Worm (Caenorhabditis elegans) whole organism, L4 larva: Measurements from ENCODE around the gene F02C9.1.

ENCODE experiments used
- F37D6.2 ChIP-seq: sonication (generic microtip); optimal IDR thresholded peaks from 2 replicates; lab custom pipeline; 2016; ENCODE audit warnings: mild to moderate bottlenecking, missing genetic modification characterization, missing compliant biosample characterization
- aha-1 ChIP-seq: fragments of 150-350 bp; peaks from one replicate; lab custom pipeline; 2014; ENCODE audit warnings: missing biosample characterization, missing genetic modification characterization
- ama-1 ChIP-seq: fragments of 150-350 bp; optimal IDR thresholded peaks from 2 replicates; lab custom pipeline; 2014; ENCODE audit warnings: inconsistent platforms, mixed read lengths
- daf-8 ChIP-seq: fragments of 200-800 bp; sonication (Bioruptor generic); IDR thresholded peaks from 2 replicates; pipeline ENCODE4 v1.3.6; 2022; ENCODE audit warnings: missing genetic modification characterization, missing compliant biosample characterization
- fkh-10 ChIP-seq: fragments of 150-350 bp; optimal IDR thresholded peaks from 2 replicates; lab custom pipeline; 2014; ENCODE audit warnings: missing biosample characterization, missing genetic modification reagents, missing genetic modification characterization
- jun-1 ChIP-seq: fragments of 150-350 bp; optimal IDR thresholded peaks from 2 replicates; lab custom pipeline; 2014; ENCODE audit warnings: missing biosample characterization, missing genetic modification reagents, missing genetic modification characterization
- lsy-2 ChIP-seq, 2 experiments: fragments of 150-350 bp in 1 of 2; sonication (generic microtip) in 1 of 2; optimal IDR thresholded peaks; 2 replicates each; lab custom pipeline; 2014 to 2017; ENCODE audit warnings: missing biosample characterization in 2 of 2, missing genetic modification characterization in 2 of 2
- nhr-10 ChIP-seq: fragments of 150-350 bp; optimal IDR thresholded peaks from 2 replicates; lab custom pipeline; 2014; ENCODE audit warnings: missing biosample characterization, missing genetic modification characterization
- nhr-28 ChIP-seq: fragments of 150-350 bp; optimal IDR thresholded peaks from 2 replicates; lab custom pipeline; 2014; ENCODE audit warnings: missing biosample characterization, missing genetic modification characterization
- php-3 ChIP-seq: fragments of 200-800 bp; sonication (Bioruptor generic); IDR thresholded peaks from 2 replicates; pipeline ENCODE4 v1.3.6; 2022; ENCODE audit warnings: missing genetic modification reagents, missing genetic modification characterization, missing compliant biosample characterization
- unc-39 ChIP-seq: sonication (generic microtip); optimal IDR thresholded peaks from 2 replicates; lab custom pipeline; 2017; ENCODE audit warnings: missing biosample characterization, missing genetic modification characterization
- unc-62 ChIP-seq, 3 experiments: fragments of 150-350 bp in 1 of 3; sonication (generic microtip); optimal IDR thresholded peaks in 2 of 3; peaks in 1 of 3; 1 replicate in 1 of 3; 2 replicates in 2 of 3; lab custom pipeline; 2014 to 2017; ENCODE audit warnings: missing biosample characterization in 3 of 3, missing genetic modification characterization in 3 of 3, missing genetic modification reagents in 3 of 3, missing genotype in 1 of 3
- zfp-3 ChIP-seq: fragments of 200-800 bp; sonication (Bioruptor generic); conservative IDR thresholded peaks from 2 replicates; pipeline ENCODE4 v1.3.6; 2022; ENCODE audit warnings: missing genetic modification reagents, missing genetic modification characterization, missing compliant biosample characterization
- ztf-11 ChIP-seq: fragments of 150-350 bp; optimal IDR thresholded peaks from 2 replicates; lab custom pipeline; 2014; ENCODE audit warnings: missing biosample characterization, missing genetic modification characterization

DNA sequence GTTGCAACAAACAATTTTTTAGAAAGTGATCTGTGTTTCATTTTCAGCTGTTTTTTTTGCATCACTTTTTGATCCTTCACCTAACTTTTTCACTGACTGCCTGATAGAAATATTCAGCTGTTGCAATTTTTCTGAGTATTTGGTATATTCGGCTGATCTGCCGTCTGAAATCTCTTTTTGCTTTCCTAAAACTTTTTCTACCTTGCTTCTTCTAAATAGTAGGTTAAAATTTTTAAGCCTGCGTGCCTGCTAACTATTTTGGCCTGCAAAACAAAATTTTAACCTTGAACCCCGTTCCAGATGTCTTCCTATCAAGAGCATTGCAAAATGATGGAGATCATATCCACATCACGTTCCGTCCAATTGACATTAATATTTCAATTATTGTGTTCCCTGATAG, 37.7 kb downstream of the F02C9.1 start, which contains the start of gene srab-8:
- TF ChIP-seq unc-39 (tag; lab: Kevin White, UChicago) = no peak
- TF ChIP-seq jun-1 (tag; lab: Kevin White, UChicago) = no peak
- no peak for TF ChIP-seq ama-1 (lab: Kevin White, UChicago)
- TF ChIP-seq unc-62 (GFP tag; optimal IDR thresholded peaks at IDR 0.05 in 1 of 2; lab: Kevin White, UChicago) = no peak
- no peak for TF ChIP-seq unc-62 (tag; optimal IDR thresholded peaks at IDR 0.05; lab: Kevin White, UChicago)
- TF ChIP-seq aha-1 = no peak
- no peak for TF ChIP-seq nhr-28 (tag; lab: Kevin White, UChicago)
- no peak for TF ChIP-seq zfp-3 (GFP tag; lab: Robert Waterston, UW)
- no peak for TF ChIP-seq ztf-11 (tag; lab: Kevin White, UChicago)
- no peak for TF ChIP-seq php-3 (GFP tag; lab: Robert Waterston, UW)
- no peak for TF ChIP-seq nhr-10
- no peak for TF ChIP-seq F37D6.2 (tag; lab: Kevin White, UChicago)
- TF ChIP-seq daf-8 (GFP tag; lab: Robert Waterston, UW) = no peak
- TF ChIP-seq fkh-10 = no peak
- TF ChIP-seq lsy-2 (tag; optimal IDR thresholded peaks at IDR 0.05; lab: Kevin White, UChicago) = no peak
